Worm (Caenorhabditis elegans): ENCODE data around the gene B0491.6.
A peak's percentile ranks its signal among the peaks of the same experiment; 100 is the strongest.

The B0491.6 gene

DNA sequence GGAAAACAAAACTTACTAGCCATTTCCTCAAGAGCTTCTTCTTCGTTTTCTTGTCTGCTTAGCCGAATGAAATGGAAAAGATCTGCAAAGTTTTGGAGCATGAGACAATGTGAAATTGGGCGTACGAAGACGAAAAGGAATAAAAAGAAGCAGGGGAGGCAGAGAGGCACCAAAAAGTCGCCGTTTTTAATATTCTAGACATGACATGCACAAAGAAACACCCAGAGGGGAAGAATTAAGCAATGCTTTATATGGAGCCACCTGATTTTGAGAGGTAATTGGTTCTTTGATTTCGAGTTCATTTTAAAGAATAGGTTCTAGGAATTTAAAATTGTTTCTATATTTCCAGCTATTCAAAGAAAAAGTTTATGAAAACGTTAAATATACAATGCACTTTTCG lies 34.0 kb downstream of the B0491.6 start, which contains the start of gene T24F1.4:
Gene T24F1.4 (minus strand): TSS at position 101 of the 400 bp plus-strand sequence.
- no peak for TF ChIP-seq T22C8.4 (GFP tag; IDR thresholded peaks at IDR 0.05)
- no peak for TF ChIP-seq ref-1 (GFP tag; conservative IDR thresholded peaks at IDR 0.05)
- TF ChIP-seq cog-1 (tag; optimal IDR thresholded peaks at IDR 0.05): no peak
- no peak for TF ChIP-seq ztf-23 (GFP tag; IDR thresholded peaks at IDR 0.05)
- TF ChIP-seq tab-1 (GFP tag; IDR thresholded peaks at IDR 0.05): no peak
- no peak for TF ChIP-seq flt-1 (GFP tag; IDR thresholded peaks at IDR 0.05)
- TF ChIP-seq klf-2 (GFP tag; conservative IDR thresholded peaks at IDR 0.05): no peak
- TF ChIP-seq med-1 (GFP tag; optimal IDR thresholded peaks at IDR 0.05; ENCODE audit: insufficient read depth): no peak
- no peak for TF ChIP-seq ztf-29 (GFP tag; IDR thresholded peaks at IDR 0.05)

DNA sequence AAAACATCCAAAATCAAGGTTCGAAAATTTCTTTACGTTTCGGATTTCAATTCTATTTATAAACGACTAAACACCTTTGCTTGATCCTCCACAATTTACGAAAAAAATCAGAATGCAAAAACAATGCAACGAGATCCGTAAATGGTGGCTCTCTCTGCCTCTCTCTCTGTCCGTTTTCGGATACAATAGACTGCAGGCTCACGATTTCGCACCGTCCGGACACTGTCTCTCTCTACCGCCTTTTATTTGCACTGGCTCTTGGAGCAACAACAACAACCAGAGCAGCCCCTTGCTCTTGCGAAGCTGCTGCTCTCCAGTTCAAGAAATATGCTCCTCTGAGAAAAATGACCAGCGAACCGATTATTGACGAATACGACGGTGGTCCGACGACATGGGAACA lies 35.9 kb downstream of the B0491.6 start, which contains the start of gene T24F1.7:
Gene T24F1.7 (plus strand): TSS at position 301 of the 400 bp plus-strand sequence.
- TF ChIP-seq ztf-29 (GFP tag; IDR thresholded peaks at IDR 0.05) (no peak), T22C8.4 (GFP tag; IDR thresholded peaks at IDR 0.05) (no peak), cog-1 (tag; optimal IDR thresholded peaks at IDR 0.05) (no peak), tab-1 (GFP tag; IDR thresholded peaks at IDR 0.05) (0 out of 2 replicates have a peak, but pooled peaks have one; percentile 13), flt-1 (GFP tag; IDR thresholded peaks at IDR 0.05) (no peak), ztf-23 (GFP tag; IDR thresholded peaks at IDR 0.05) (no peak), ref-1 (GFP tag; conservative IDR thresholded peaks at IDR 0.05) (no peak), med-1 (GFP tag; optimal IDR thresholded peaks at IDR 0.05; ENCODE audit: insufficient read depth) (no peak)

DNA sequence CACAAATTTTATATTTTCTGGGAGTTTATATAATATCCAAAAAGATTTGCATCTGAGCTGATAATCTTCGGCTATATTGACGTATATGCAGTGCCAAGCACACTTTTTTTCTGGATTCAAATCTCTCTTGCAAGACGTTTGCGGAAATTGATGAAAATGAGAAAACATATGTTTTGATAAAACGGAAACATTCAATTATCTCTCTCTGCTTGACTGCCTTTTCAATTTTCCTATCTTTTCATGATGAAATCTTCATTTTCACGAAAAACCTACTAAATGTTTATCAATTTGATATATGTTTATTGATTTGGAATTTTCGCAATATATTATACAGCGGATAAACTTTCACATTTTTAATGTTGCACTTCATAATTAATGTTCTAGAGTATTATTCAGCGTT lies 40.2 kb downstream of the B0491.6 start:
- TF ChIP-seq tab-1 (GFP tag; IDR thresholded peaks at IDR 0.05) (no peak), med-1 (GFP tag; optimal IDR thresholded peaks at IDR 0.05; ENCODE audit: insufficient read depth) (no peak), flt-1 (GFP tag; IDR thresholded peaks at IDR 0.05) (no peak), ztf-23 (GFP tag; IDR thresholded peaks at IDR 0.05) (no peak), cog-1 (tag; optimal IDR thresholded peaks at IDR 0.05) (no peak), T22C8.4 (GFP tag; IDR thresholded peaks at IDR 0.05) (no peak), ztf-29 (GFP tag; IDR thresholded peaks at IDR 0.05) (no peak)

DNA sequence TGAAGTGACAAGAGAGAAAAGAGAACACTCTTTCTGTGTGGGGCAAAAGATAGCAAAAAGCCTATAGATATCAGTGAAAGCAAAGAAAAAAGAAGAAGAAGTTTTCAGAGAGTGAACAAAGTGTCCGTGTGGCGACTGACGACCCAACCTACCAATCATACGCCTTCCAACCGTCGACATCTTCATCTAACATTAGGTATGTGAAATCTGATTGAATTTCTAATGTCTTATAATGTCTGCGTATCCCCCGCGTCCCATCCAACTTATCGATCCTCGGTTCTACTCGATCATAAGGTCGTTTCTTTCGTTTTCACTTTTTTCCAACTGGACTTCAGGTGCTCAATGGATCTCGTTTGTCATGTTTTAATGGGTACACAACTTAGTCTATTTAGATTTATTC lies 40.8 kb downstream of the B0491.6 start:
- TF ChIP-seq flt-1 (GFP tag; IDR thresholded peaks at IDR 0.05) (no peak), tab-1 (GFP tag; IDR thresholded peaks at IDR 0.05) (no peak), cog-1 (tag; optimal IDR thresholded peaks at IDR 0.05) (no peak), ztf-23 (GFP tag; IDR thresholded peaks at IDR 0.05) (no peak), ref-1 (GFP tag; conservative IDR thresholded peaks at IDR 0.05) (no peak), med-1 (GFP tag; optimal IDR thresholded peaks at IDR 0.05; ENCODE audit: insufficient read depth) (no peak), ztf-29 (GFP tag; IDR thresholded peaks at IDR 0.05) (no peak), klf-2 (GFP tag; conservative IDR thresholded peaks at IDR 0.05) (no peak), T22C8.4 (GFP tag; IDR thresholded peaks at IDR 0.05) (no peak)

DNA sequence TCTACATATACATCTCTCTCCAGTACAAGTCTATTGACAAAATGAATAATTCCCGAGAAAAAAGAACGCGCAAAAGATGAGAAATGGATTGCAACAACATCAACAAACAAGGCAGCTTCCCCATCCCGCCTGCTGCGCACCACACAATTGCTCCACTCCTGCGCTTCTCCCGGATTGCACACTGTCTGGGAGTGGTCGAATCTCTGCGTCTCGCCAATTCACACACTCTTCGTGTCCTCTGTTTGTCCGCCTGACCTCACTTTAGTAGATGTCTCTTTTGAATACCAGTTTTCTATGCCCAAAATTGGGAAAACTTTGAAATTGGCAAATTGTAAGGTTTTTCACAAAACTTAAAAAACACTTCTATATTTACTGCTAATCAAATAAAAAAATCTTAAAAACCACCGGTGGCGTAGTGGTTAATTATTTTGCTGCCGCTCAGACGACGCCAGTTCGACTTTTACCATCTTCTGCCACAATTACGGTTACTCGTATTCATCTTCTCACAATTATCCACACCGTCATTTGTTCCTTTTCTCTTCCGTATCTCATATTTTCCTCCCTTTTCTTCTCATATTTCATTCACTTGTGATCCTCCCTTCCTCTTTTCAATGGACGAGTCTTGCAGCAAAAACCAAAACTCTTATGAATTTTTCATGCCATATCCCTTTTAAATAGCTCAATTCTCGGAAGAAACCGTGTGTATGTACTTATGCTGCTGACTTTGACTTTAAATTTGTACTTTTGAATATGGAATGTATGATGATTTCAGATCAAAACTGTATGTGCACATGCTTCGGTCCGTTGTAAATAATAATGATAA lies 42.3 kb downstream of the B0491.6 start, which contains the start of gene rsf-1:
Gene rsf-1 (plus strand): TSS at position 773 of the 823 bp plus-strand sequence.
- TF ChIP-seq ref-1 (GFP tag; conservative IDR thresholded peaks at IDR 0.05): no peak
- TF ChIP-seq cog-1 (tag; optimal IDR thresholded peaks at IDR 0.05): peak; percentile 44

DNA sequence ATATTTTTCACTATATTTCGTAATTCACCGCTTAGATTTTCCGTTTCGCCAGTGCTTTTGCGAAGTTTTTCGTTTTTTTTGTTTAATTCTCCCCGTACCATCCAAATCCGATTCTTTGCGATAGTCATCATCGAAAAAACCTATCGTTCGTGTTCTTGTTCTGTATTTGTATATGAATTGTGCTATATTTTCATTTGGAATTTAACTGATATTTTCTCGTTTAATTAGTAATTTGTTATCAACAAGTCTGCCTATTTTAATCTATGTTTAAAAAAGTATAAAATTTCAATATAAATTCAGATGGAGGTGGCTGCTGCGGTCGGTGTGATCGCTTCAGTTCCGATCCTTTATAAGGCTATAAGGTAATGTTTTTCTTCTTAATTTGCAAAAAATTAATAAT lies 45.6 kb downstream of the B0491.6 start, which contains the start of gene samp-1:
Gene samp-1 (plus strand): TSS at position 301 of the 400 bp plus-strand sequence.
- no peak for TF ChIP-seq flt-1 (GFP tag; IDR thresholded peaks at IDR 0.05)
- TF ChIP-seq med-1 (GFP tag; optimal IDR thresholded peaks at IDR 0.05; ENCODE audit: insufficient read depth): no peak
- no peak for TF ChIP-seq tab-1 (GFP tag; IDR thresholded peaks at IDR 0.05)
- TF ChIP-seq ztf-23 (GFP tag; IDR thresholded peaks at IDR 0.05): no peak
- TF ChIP-seq klf-2 (GFP tag; conservative IDR thresholded peaks at IDR 0.05): no peak
- TF ChIP-seq cog-1 (tag; optimal IDR thresholded peaks at IDR 0.05): no peak
- no peak for TF ChIP-seq T22C8.4 (GFP tag; IDR thresholded peaks at IDR 0.05)
- TF ChIP-seq ref-1 (GFP tag; conservative IDR thresholded peaks at IDR 0.05): no peak
- no peak for TF ChIP-seq ztf-29 (GFP tag; IDR thresholded peaks at IDR 0.05)

DNA sequence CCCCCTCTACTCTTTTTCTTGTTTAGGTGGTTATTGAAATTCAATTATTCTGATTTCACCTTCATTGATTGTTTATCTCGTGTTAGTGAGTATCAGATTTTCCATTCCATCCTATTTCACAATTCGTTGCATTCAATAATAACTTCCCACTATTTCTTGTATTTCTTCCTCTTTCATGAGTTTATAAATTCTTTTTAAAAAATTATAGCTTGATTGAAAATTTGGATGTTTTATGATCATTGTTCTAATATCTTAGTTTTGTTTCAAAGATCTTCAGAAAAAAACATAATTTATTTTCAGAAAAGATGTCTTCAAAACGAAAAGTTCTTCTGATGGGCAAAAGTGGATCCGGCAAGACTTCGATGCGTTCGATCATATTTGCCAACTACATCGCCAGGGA lies 47.1 kb downstream of the B0491.6 start, which contains the start of gene raga-1:
Gene raga-1 (plus strand): TSS at position 301 of the 400 bp plus-strand sequence.
- TF ChIP-seq cog-1 (tag; optimal IDR thresholded peaks at IDR 0.05) (no peak), flt-1 (GFP tag; IDR thresholded peaks at IDR 0.05) (no peak), ref-1 (GFP tag; conservative IDR thresholded peaks at IDR 0.05) (no peak), T22C8.4 (GFP tag; IDR thresholded peaks at IDR 0.05) (no peak), ztf-23 (GFP tag; IDR thresholded peaks at IDR 0.05) (no peak), klf-2 (GFP tag; conservative IDR thresholded peaks at IDR 0.05) (no peak), med-1 (GFP tag; optimal IDR thresholded peaks at IDR 0.05; ENCODE audit: insufficient read depth) (no peak)

DNA sequence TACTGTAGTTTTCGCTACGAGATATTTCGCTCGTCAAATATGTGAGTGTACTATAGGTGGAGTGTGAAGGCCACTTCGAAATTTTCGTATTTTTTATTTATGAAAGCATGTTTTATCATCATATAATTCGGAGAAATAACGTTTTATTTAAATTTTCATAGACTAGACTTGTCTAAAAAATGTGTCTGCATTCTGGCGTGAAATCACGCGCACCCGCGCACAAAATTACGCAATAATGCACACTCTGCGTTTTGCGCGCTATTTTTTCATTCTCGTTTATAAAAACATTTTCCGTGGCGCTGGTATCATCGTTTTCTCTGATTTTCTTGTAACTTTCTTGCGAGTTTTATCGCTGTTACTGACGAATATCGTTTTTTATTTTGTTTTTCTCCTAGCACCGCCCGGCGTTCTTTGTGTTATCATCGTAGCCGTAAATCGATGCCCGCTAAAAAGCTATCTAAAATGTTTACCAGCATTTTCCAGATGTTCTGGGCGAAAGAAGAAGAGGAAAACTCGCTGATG lies 50.9 kb downstream of the B0491.6 start, which contains the start of gene saps-1:
Gene saps-1 (plus strand): TSS at position 472 of the 522 bp plus-strand sequence.
- no peak for TF ChIP-seq cog-1 (tag; optimal IDR thresholded peaks at IDR 0.05)
- no peak for TF ChIP-seq flt-1 (GFP tag; IDR thresholded peaks at IDR 0.05)

Measured in whole organism, midembryonic.